Worm (Caenorhabditis elegans) whole organism, late embryonic: ENCODE measurements around the gene ZK1240.5.

Experiments
- C08G9.2 ChIP-seq: sonication (generic microtip); optimal IDR thresholded peaks from 2 replicates; lab custom pipeline; 2016; ENCODE audit warnings: mild to moderate bottlenecking, missing genetic modification characterization, moderate library complexity, missing compliant biosample characterization
- C38D4.7 ChIP-seq: fragments of 200-800 bp; sonication (Bioruptor generic); optimal IDR thresholded peaks from 2 replicates; lab custom pipeline; 2018; ENCODE audit warnings: mild to moderate bottlenecking, missing genetic modification characterization, moderate library complexity, missing compliant biosample characterization
- F13H6.1 ChIP-seq: sonication (generic microtip); optimal IDR thresholded peaks from 2 replicates; lab custom pipeline; 2016; ENCODE audit warnings: missing genetic modification characterization, missing compliant biosample characterization
- K02D7.2 ChIP-seq: sonication (generic microtip); optimal IDR thresholded peaks from 2 replicates; lab custom pipeline; 2017; ENCODE audit warnings: mild to moderate bottlenecking, missing genetic modification characterization, missing compliant biosample characterization
- T23F11.4 ChIP-seq: fragments of 200-800 bp; sonication (Bioruptor generic); optimal IDR thresholded peaks from 2 replicates; lab custom pipeline; 2018; ENCODE audit warnings: mild to moderate bottlenecking, missing genetic modification characterization, missing compliant biosample characterization
- ama-1 ChIP-seq: fragments of 150-350 bp; optimal IDR thresholded peaks from 2 replicates; lab custom pipeline; 2014
- ceh-18 ChIP-seq: sonication (generic microtip); optimal IDR thresholded peaks from 2 replicates; lab custom pipeline; 2016; ENCODE audit warnings: missing genetic modification characterization, missing compliant biosample characterization
- ceh-19 ChIP-seq: fragments of 200-800 bp; sonication (Bioruptor generic); optimal IDR thresholded peaks from 2 replicates; lab custom pipeline; 2018; ENCODE audit warnings: mild to moderate bottlenecking, missing genetic modification characterization, missing compliant biosample characterization
- ceh-2 ChIP-seq: sonication (generic microtip); optimal IDR thresholded peaks from 2 replicates; lab custom pipeline; 2016; ENCODE audit warnings: missing genotype, missing genetic modification characterization, missing compliant biosample characterization
- ceh-22 ChIP-seq: sonication (generic microtip); optimal IDR thresholded peaks from 2 replicates; lab custom pipeline; 2017; ENCODE audit warnings: missing biosample characterization, missing genetic modification characterization
- ceh-31 ChIP-seq: sonication (generic microtip); optimal IDR thresholded peaks from 2 replicates; lab custom pipeline; 2016; ENCODE audit warnings: missing genetic modification characterization, missing compliant biosample characterization
- ceh-34 ChIP-seq: sonication (generic microtip); optimal IDR thresholded peaks from 2 replicates; lab custom pipeline; 2016; ENCODE audit warnings: mild to moderate bottlenecking, missing genetic modification characterization, missing compliant biosample characterization
- ceh-45 ChIP-seq: fragments of 200-800 bp; sonication (Bioruptor generic); IDR thresholded peaks from 2 replicates; pipeline ENCODE4 v1.3.6; 2022; ENCODE audit warnings: missing genetic modification reagents, missing genetic modification characterization, missing compliant biosample characterization
- ceh-48 ChIP-seq: sonication (generic microtip); optimal IDR thresholded peaks from 2 replicates; lab custom pipeline; 2016; ENCODE audit warnings: missing genetic modification characterization, inconsistent platforms, missing compliant biosample characterization
- ceh-9 ChIP-seq: sonication (generic microtip); optimal IDR thresholded peaks from 2 replicates; lab custom pipeline; 2016; ENCODE audit warnings: mild to moderate bottlenecking, missing genetic modification characterization, inconsistent platforms, missing compliant biosample characterization
- che-1 ChIP-seq: sonication (generic microtip); optimal IDR thresholded peaks from 2 replicates; lab custom pipeline; 2016; ENCODE audit warnings: mild to moderate bottlenecking, missing genetic modification characterization, missing compliant biosample characterization
- dve-1 ChIP-seq: sonication (generic microtip); optimal IDR thresholded peaks from 2 replicates; lab custom pipeline; 2017; ENCODE audit warnings: antibody characterized with exemption, mild to moderate bottlenecking, missing genetic modification characterization, missing compliant biosample characterization
- eyg-1 ChIP-seq: sonication (generic microtip); optimal IDR thresholded peaks from 2 replicates; lab custom pipeline; 2016; ENCODE audit warnings: missing genotype, missing genetic modification characterization, missing compliant biosample characterization
- fax-1 ChIP-seq: sonication (generic microtip); optimal IDR thresholded peaks from 2 replicates; lab custom pipeline; 2016; ENCODE audit warnings: missing genotype, missing genetic modification characterization, missing compliant biosample characterization
- fkh-10 ChIP-seq: fragments of 150-350 bp; optimal IDR thresholded peaks from 2 replicates; lab custom pipeline; 2014; ENCODE audit warnings: missing biosample characterization, missing genetic modification reagents, missing genetic modification characterization
- fkh-6 ChIP-seq: sonication (generic microtip); optimal IDR thresholded peaks from 2 replicates; lab custom pipeline; 2016; ENCODE audit warnings: missing genetic modification characterization, missing compliant biosample characterization
- hlh-15 ChIP-seq: sonication (generic microtip); optimal IDR thresholded peaks from 2 replicates; lab custom pipeline; 2016; ENCODE audit warnings: missing genetic modification characterization, missing compliant biosample characterization
- hlh-30 ChIP-seq: sonication (generic microtip); optimal IDR thresholded peaks from 2 replicates; lab custom pipeline; 2017; ENCODE audit warnings: antibody characterized with exemption, missing genetic modification characterization, missing compliant biosample characterization; ENCODE audit not compliant: insufficient read depth
- hlh-6 ChIP-seq: sonication (generic microtip); optimal IDR thresholded peaks from 2 replicates; lab custom pipeline; 2016; ENCODE audit warnings: missing genotype, missing genetic modification characterization, missing compliant biosample characterization
- hlh-8 ChIP-seq: sonication (generic microtip); optimal IDR thresholded peaks from 2 replicates; lab custom pipeline; 2016; ENCODE audit warnings: missing genotype, missing genetic modification characterization, missing compliant biosample characterization
- nfya-1 ChIP-seq: sonication (generic microtip); optimal IDR thresholded peaks from 2 replicates; lab custom pipeline; 2017; ENCODE audit warnings: missing genetic modification characterization, mild to moderate bottlenecking, missing compliant biosample characterization, antibody characterized with exemption, moderate library complexity
- nhr-232 ChIP-seq: sonication (generic microtip); optimal IDR thresholded peaks from 2 replicates; lab custom pipeline; 2016; ENCODE audit warnings: missing genetic modification characterization, missing compliant biosample characterization
- npax-4 ChIP-seq: sonication (generic microtip); optimal IDR thresholded peaks from 2 replicates; lab custom pipeline; 2016; ENCODE audit warnings: missing genetic modification characterization, missing compliant biosample characterization
- pat-9 ChIP-seq: fragments of 200-800 bp; sonication (Bioruptor generic); optimal IDR thresholded peaks from 2 replicates; lab custom pipeline; 2018; ENCODE audit warnings: mild to moderate bottlenecking, missing genetic modification characterization, moderate library complexity, missing compliant biosample characterization
- pqm-1 ChIP-seq: sonication (generic microtip); optimal IDR thresholded peaks from 2 replicates; lab custom pipeline; 2016; ENCODE audit warnings: missing genetic modification characterization, missing compliant biosample characterization
- rnt-1 ChIP-seq: sonication (generic microtip); optimal IDR thresholded peaks from 2 replicates; lab custom pipeline; 2016; ENCODE audit warnings: missing genetic modification characterization, missing compliant biosample characterization
- sox-2 ChIP-seq: fragments of 200-800 bp; sonication (Bioruptor generic); IDR thresholded peaks from 2 replicates; pipeline ENCODE4 v1.3.6; 2022; ENCODE audit warnings: missing genetic modification reagents, missing genetic modification characterization, missing compliant biosample characterization
- sox-4 ChIP-seq: sonication (generic microtip); optimal IDR thresholded peaks from 2 replicates; lab custom pipeline; 2017; ENCODE audit warnings: mild to moderate bottlenecking, missing genetic modification characterization, inconsistent platforms, missing compliant biosample characterization
- tbx-7 ChIP-seq: sonication (generic microtip); optimal IDR thresholded peaks from 2 replicates; lab custom pipeline; 2016; ENCODE audit warnings: missing genotype, missing genetic modification characterization, missing compliant biosample characterization
- ttx-3 ChIP-seq: sonication (generic microtip); optimal IDR thresholded peaks from 2 replicates; lab custom pipeline; 2016; ENCODE audit warnings: missing genetic modification reagents, missing genetic modification characterization, missing compliant biosample characterization
- zip-5 ChIP-seq: sonication (generic microtip); optimal IDR thresholded peaks from 2 replicates; lab custom pipeline; 2016; ENCODE audit warnings: missing genetic modification characterization, missing compliant biosample characterization

The ZK1240.5 gene

ce11 chrII:2342004-2342479, 24.3 kb upstream of the ZK1240.5 start, which contains the start of gene F43C11.6:
Gene F43C11.6 (plus strand): TSS chrII:2342429.
- TF ChIP-seq ceh-31 (tag; lab: Kevin White, UChicago), result peak; percentile 12
- peak; percentile 28 for TF ChIP-seq rnt-1 (tag; lab: Kevin White, UChicago)
- peak; percentile 20 for TF ChIP-seq ceh-48
- TF ChIP-seq ceh-19 (GFP tag; lab: Kevin White, UChicago), result no peak
- TF ChIP-seq, all 69 proteins: peak for 3

- no peak for TF ChIP-seq pqm-1 (tag; lab: Kevin White, UChicago)
- no peak for TF ChIP-seq F13H6.1
- TF ChIP-seq rnt-1 (tag; lab: Kevin White, UChicago), result no peak
- no peak for TF ChIP-seq sox-2 (GFP tag; lab: Robert Waterston, UW)
- TF ChIP-seq ceh-34 (tag; lab: Kevin White, UChicago), result no peak
- no peak for TF ChIP-seq nhr-232 (tag; lab: Kevin White, UChicago)
- TF ChIP-seq eyg-1 (tag; lab: Kevin White, UChicago), result no peak
- TF ChIP-seq ceh-2 (tag; lab: Kevin White, UChicago), result no peak
- TF ChIP-seq ceh-18 (tag; lab: Kevin White, UChicago), result no peak
- no peak for TF ChIP-seq ceh-48
Measured at ce11 chrII:2341515-2341914, 23.8 kb upstream of the ZK1240.5 start, which contains the start of gene enri-1. Gene enri-1 (minus strand): TSS chrII:2341615.

ce11 chrII:2340974-2341373, 23.2 kb upstream of the ZK1240.5 start:
- peak; percentile 92 for TF ChIP-seq rnt-1 (tag; lab: Kevin White, UChicago)
- no peak for TF ChIP-seq fkh-10 (GFP tag; lab: Kevin White, UChicago)
- peak; percentile 28 for TF ChIP-seq nfya-1 (tag; lab: Kevin White, UChicago)

ce11 chrII:2336177-2336576, 18.4 kb upstream of the ZK1240.5 start:
- TF ChIP-seq che-1 (tag; lab: Kevin White, UChicago) (no peak), hlh-30 (tag; lab: Kevin White, UChicago) (no peak), ceh-22 (no peak), dve-1 (peak; percentile 60), ceh-31 (tag; lab: Kevin White, UChicago) (no peak), ceh-45 (no peak)

- TF ChIP-seq hlh-15 (tag; lab: Kevin White, UChicago) (no peak), tbx-7 (no peak), ama-1 (lab: Kevin White, UChicago) (no peak), npax-4 (tag; lab: Kevin White, UChicago) (no peak)
Measured at ce11 chrII:2335572-2335971, 17.8 kb upstream of the ZK1240.5 start, which contains the start of gene F43C11.7. Gene F43C11.7 (plus strand): TSS chrII:2335897.

- TF ChIP-seq fkh-10 (GFP tag; lab: Kevin White, UChicago) (no peak), fkh-6 (tag; lab: Kevin White, UChicago) (no peak), T23F11.4 (GFP tag; lab: Kevin White, UChicago) (no peak), C08G9.2 (tag; lab: Kevin White, UChicago) (no peak), ceh-18 (tag; lab: Kevin White, UChicago) (no peak), zip-5 (tag; lab: Kevin White, UChicago) (no peak), sox-4 (tag; lab: Kevin White, UChicago) (no peak), hlh-30 (tag; lab: Kevin White, UChicago) (no peak), pat-9 (tag; lab: Kevin White, UChicago) (no peak), fax-1 (tag; lab: Kevin White, UChicago) (no peak), ama-1 (lab: Kevin White, UChicago) (no peak), K02D7.2 (tag; lab: Kevin White, UChicago) (no peak), ceh-9 (tag; lab: Kevin White, UChicago) (no peak), ceh-31 (tag; lab: Kevin White, UChicago) (no peak), C38D4.7 (GFP tag; lab: Kevin White, UChicago) (no peak), che-1 (tag; lab: Kevin White, UChicago) (no peak), hlh-8 (no peak), npax-4 (tag; lab: Kevin White, UChicago) (no peak), ttx-3 (tag; lab: Kevin White, UChicago) (no peak), hlh-6 (tag; lab: Kevin White, UChicago) (no peak)
Measured at ce11 chrII:2332220-2332619, 14.5 kb upstream of the ZK1240.5 start, which contains the start of gene F43C11.8. Gene F43C11.8 (plus strand): TSS chrII:2332520.
